Fruit fly (Drosophila melanogaster): Measurements from ENCODE around the gene Alg10.

The Alg10 gene

dm6 chr3L:11214406-11215243 lies 49.9 kb downstream of the Alg10 start, which contains the start of gene CG42671 (continued):
- no peak for TF ChIP-seq CG33213 (GFP tag; optimal IDR thresholded peaks at IDR 0.05)
- TF ChIP-seq Mrtf (GFP tag; IDR thresholded peaks at IDR 0.05), result no peak
- no peak for TF ChIP-seq Dref (GFP tag; IDR thresholded peaks at IDR 0.05)
- TF ChIP-seq CG18011 (GFP tag; optimal IDR thresholded peaks at IDR 0.05), result no peak
- no peak for TF ChIP-seq Doc2 (GFP tag; IDR thresholded peaks at IDR 0.05)
- TF ChIP-seq CG8089 (GFP tag; optimal IDR thresholded peaks at IDR 0.05), result no peak
- no peak for TF ChIP-seq CG4820 (GFP tag; optimal IDR thresholded peaks at IDR 0.05)
- TF ChIP-seq Hr39 (optimal IDR thresholded peaks at IDR 0.05), result no peak
- TF ChIP-seq hth (optimal IDR thresholded peaks at IDR 0.05), result no peak
- no peak for TF ChIP-seq CG1529 (GFP tag; optimal IDR thresholded peaks at IDR 0.05)
- no peak for TF ChIP-seq gce (GFP tag; IDR thresholded peaks at IDR 0.05)
- no peak for TF ChIP-seq jing (GFP tag; optimal IDR thresholded peaks at IDR 0.05)
- no peak for TF ChIP-seq otp (GFP tag; IDR thresholded peaks at IDR 0.05)
- TF ChIP-seq CG13123 (GFP tag; optimal IDR thresholded peaks at IDR 0.05), result no peak
- TF ChIP-seq nerfin-2 (GFP tag; IDR thresholded peaks at IDR 0.05; ENCODE audit: partially characterized antibody), result no peak
- no peak for TF ChIP-seq Dip2 (GFP tag; IDR thresholded peaks at IDR 0.05)
- TF ChIP-seq pb (GFP tag; optimal IDR thresholded peaks at IDR 0.05), result no peak
- TF ChIP-seq CG16815 (GFP tag; optimal IDR thresholded peaks at IDR 0.05), result no peak
- TF ChIP-seq CG32767 (GFP tag; IDR thresholded peaks at IDR 0.05), result no peak
- TF ChIP-seq CG31441 (GFP tag; IDR thresholded peaks at IDR 0.05), result no peak
- no peak for TF ChIP-seq CG12769 (tag; optimal IDR thresholded peaks at IDR 0.05)
- no peak for TF ChIP-seq tin (GFP tag; optimal IDR thresholded peaks at IDR 0.05)
- TF ChIP-seq CG6254 (GFP tag; optimal IDR thresholded peaks at IDR 0.05), result no peak
- TF ChIP-seq slou (GFP tag; optimal IDR thresholded peaks at IDR 0.05), result no peak
- no peak for TF ChIP-seq CG3163 (GFP tag; optimal IDR thresholded peaks at IDR 0.05)
- TF ChIP-seq fd64A (GFP tag; optimal IDR thresholded peaks at IDR 0.05), result no peak
- no peak for TF ChIP-seq zfh2 (GFP tag; optimal IDR thresholded peaks at IDR 0.05)
- TF ChIP-seq Doc3 (GFP tag; IDR thresholded peaks at IDR 0.05; ENCODE audit: partially characterized antibody), result no peak
- no peak for TF ChIP-seq tgo (GFP tag; IDR thresholded peaks at IDR 0.05)
- no peak for TF ChIP-seq CG7786 (GFP tag; optimal IDR thresholded peaks at IDR 0.05)
- TF ChIP-seq CG13624 (GFP tag; optimal IDR thresholded peaks at IDR 0.05), result no peak
- TF ChIP-seq Lim3 (GFP tag; IDR thresholded peaks at IDR 0.05), result no peak
- TF ChIP-seq BtbVII (GFP tag; optimal IDR thresholded peaks at IDR 0.05), result no peak
- no peak for TF ChIP-seq CG11247 (GFP tag; IDR thresholded peaks at IDR 0.05)
- TF ChIP-seq Antp (GFP tag; optimal IDR thresholded peaks at IDR 0.05), result no peak
- no peak for TF ChIP-seq aop (GFP tag; IDR thresholded peaks at IDR 0.05)
- no peak for TF ChIP-seq vfl (GFP tag; optimal IDR thresholded peaks at IDR 0.05)
- no peak for TF ChIP-seq disco-r (GFP tag; optimal IDR thresholded peaks at IDR 0.05)
- TF ChIP-seq HmgD (GFP tag; optimal IDR thresholded peaks at IDR 0.05), result no peak
- TF ChIP-seq ase (GFP tag; IDR thresholded peaks at IDR 0.05), result no peak
- TF ChIP-seq Six4 (GFP tag; optimal IDR thresholded peaks at IDR 0.05), result no peak
- TF ChIP-seq CG31365 (tag; optimal IDR thresholded peaks at IDR 0.05), result no peak
- TF ChIP-seq CG9876 (GFP tag; optimal IDR thresholded peaks at IDR 0.05), result no peak
- no peak for TF ChIP-seq Asciz (GFP tag; optimal IDR thresholded peaks at IDR 0.05)
- TF ChIP-seq CG1792 (GFP tag; optimal IDR thresholded peaks at IDR 0.05), result no peak
- TF ChIP-seq gcm2 (GFP tag; optimal IDR thresholded peaks at IDR 0.05), result no peak
- no peak for TF ChIP-seq CG16779 (GFP tag; IDR thresholded peaks at IDR 0.05)
- no peak for TF ChIP-seq Atf3 (GFP tag; optimal IDR thresholded peaks at IDR 0.05)
- no peak for TF ChIP-seq tx (GFP tag; optimal IDR thresholded peaks at IDR 0.05)
- peak; percentile 46 for TF ChIP-seq Nf-YC (tag; optimal IDR thresholded peaks at IDR 0.05)
- TF ChIP-seq pfk (GFP tag; optimal IDR thresholded peaks at IDR 0.05), result no peak
- TF ChIP-seq dati (GFP tag; IDR thresholded peaks at IDR 0.05), result no peak

All from whole organism, embryonic.